Worm (Caenorhabditis elegans): Measurements from ENCODE around the gene grl-6.

Gene grl-6

DNA sequence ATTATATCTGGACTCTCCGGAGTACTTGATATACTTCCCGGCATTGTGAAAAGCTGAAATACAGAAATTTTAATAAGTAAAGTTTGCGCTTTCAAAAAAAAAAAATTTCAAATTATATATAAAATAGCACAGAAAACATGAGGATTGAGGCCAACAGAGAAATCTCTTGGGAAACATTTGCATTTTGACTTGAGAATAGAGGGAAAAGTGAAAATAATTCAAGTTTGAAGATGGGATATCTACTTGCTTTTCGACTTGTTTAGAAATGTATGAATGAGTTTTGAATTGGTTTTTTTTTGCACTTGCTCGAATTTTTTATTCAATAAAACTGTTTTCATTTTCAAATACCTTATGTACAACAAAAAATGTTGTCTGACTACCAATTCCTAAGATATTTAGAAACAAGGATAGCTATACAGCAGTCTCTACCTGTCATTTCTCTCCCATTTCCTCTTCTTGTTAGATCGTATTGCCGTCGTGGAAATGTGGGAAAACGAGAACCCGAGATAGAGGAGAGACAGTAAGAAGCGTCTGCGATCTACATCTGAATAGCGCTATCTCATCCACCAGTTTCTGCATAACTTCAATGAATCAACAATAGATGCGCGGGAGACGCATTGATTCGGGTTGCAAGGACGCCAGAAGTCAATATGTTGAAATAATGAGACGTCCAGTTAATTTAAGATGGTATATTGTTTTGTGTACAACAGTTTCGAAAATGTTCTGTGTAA lies 34.2 kb downstream of the grl-6 start, which contains the start of gene T22E5.6:
TSS of gene T22E5.6 (minus strand) at position 51 of the 731 bp plus-strand sequence.
- no peak for TF ChIP-seq him-1 (tag; optimal IDR thresholded peaks at IDR 0.05)
- TF ChIP-seq W03F9.2 (tag; optimal IDR thresholded peaks at IDR 0.05): no peak
- TF ChIP-seq dao-5 (tag; optimal IDR thresholded peaks at IDR 0.05): no peak

DNA sequence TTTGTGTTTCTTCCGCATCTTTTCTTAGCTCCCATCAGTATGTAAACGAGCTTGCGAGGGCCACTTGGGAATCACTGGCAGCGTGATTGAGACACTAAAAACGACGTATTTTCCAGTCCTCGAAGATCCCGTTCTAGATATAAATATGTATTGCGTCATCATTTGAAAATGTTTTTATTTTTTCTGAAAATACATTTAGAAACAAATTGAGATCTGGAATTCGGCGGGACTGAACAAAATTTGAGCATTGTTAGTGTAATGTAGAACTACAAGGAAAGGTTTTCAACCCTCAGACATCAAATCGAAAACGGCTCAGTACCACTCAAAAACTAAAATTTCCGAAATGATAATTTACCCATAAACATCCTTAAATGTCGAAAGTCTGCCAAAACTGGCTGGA lies 37.2 kb downstream of the grl-6 start:
- TF ChIP-seq W03F9.2 (tag; optimal IDR thresholded peaks at IDR 0.05): no peak
- no peak for TF ChIP-seq him-1 (tag; optimal IDR thresholded peaks at IDR 0.05)
- TF ChIP-seq dao-5 (tag; optimal IDR thresholded peaks at IDR 0.05): no peak

DNA sequence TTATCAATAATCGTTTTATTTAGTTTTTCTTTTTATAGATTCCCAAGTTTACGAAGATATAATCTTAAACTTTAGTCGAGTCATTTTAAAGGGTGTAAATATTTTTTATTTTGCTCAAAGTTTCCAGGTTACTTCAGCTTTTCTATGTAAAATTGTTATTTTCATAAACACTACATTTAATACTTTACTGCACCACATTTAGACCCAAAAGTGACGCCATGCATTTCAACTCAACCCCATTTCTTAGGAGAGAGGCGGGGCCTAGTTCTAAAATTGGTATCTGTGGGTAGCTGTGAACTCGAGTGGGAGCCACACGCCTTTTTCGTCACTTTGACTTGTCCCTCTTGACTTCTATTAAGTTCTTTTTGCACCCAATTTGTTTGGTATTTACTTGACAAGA lies 38.2 kb downstream of the grl-6 start, which contains the start of gene T22E5.1:
TSS of gene T22E5.1 (plus strand) at position 301 of the 400 bp plus-strand sequence.
- TF ChIP-seq him-1 (tag; optimal IDR thresholded peaks at IDR 0.05) (no peak), W03F9.2 (tag; optimal IDR thresholded peaks at IDR 0.05) (no peak), dao-5 (tag; optimal IDR thresholded peaks at IDR 0.05) (no peak)

DNA sequence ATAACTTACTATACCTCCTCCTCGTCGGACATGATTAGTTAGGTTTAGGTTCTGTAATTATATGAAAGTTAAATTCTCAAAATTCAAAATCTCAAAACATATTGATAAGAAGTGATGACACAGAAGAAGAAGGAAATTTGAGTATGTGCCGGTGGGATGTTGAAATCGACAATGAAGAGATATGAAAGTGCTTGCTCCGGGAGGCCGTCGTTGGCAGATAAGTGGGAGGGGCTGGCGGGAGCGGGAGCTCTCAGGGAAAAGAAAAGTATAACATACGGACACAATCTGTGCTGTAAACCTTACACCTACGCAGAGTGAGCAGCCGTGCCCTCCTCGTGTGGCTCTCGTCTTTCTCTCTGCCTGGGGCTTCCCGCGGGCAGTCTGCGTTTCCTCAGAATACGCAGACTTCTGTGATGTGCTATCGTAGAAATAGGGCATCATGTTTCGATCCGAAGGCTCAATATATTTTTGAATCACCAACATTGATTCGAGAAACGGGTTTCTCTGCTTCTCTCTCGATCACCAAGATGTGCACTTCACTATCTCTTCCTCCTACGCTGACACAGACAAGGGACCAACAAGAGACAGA lies 40.5 kb downstream of the grl-6 start, which contains the start of gene mup-2:
TSS of gene mup-2 (minus strand) at position 51 of the 589 bp plus-strand sequence.
- TF ChIP-seq W03F9.2 (tag; optimal IDR thresholded peaks at IDR 0.05) (no peak), dao-5 (tag; optimal IDR thresholded peaks at IDR 0.05) (no peak), him-1 (tag; optimal IDR thresholded peaks at IDR 0.05) (no peak)

DNA sequence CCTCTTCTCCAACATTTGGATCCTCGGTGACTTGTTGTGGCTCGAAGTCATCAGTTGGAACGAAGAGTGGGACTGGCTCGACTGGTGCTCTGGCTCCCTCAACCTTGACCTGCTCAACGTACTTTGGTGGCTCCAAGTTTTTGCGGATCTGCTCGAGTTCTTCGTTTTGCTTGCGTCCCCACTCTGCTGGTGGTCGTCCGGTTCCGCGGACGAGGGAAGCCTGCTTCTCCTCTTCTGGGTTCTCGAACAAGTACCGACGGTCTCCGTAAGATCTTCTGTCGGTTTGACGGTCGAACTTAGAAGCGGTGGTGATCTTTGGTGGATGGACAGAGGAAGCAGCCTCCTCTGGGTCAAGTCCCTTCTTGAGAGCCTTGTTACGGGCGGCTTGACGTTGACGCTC lies 42.0 kb downstream of the grl-6 start:
- no peak for TF ChIP-seq dao-5 (tag; optimal IDR thresholded peaks at IDR 0.05)
- no peak for TF ChIP-seq W03F9.2 (tag; optimal IDR thresholded peaks at IDR 0.05)
- no peak for TF ChIP-seq him-1 (tag; optimal IDR thresholded peaks at IDR 0.05)

DNA sequence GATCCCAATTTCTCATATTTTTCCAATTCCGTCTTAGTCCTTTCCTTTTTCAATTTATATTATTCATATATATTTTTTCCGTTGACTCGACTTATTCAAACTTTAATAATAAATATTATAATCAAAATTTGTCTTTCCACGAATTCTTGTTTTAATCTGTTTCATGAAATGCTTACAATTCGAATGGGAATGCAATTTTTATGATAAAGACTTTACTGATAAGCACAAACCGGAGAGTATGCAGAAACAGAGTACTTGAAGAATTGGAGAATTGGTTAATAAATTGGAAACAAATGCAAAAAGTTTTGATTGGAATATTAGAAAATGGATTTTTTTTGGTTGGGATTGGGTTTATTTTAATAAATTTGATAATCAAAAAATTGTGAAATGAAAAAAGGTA lies 42.5 kb downstream of the grl-6 start:
- TF ChIP-seq him-1 (tag; optimal IDR thresholded peaks at IDR 0.05): no peak
- TF ChIP-seq dao-5 (tag; optimal IDR thresholded peaks at IDR 0.05): no peak
- no peak for TF ChIP-seq W03F9.2 (tag; optimal IDR thresholded peaks at IDR 0.05)

DNA sequence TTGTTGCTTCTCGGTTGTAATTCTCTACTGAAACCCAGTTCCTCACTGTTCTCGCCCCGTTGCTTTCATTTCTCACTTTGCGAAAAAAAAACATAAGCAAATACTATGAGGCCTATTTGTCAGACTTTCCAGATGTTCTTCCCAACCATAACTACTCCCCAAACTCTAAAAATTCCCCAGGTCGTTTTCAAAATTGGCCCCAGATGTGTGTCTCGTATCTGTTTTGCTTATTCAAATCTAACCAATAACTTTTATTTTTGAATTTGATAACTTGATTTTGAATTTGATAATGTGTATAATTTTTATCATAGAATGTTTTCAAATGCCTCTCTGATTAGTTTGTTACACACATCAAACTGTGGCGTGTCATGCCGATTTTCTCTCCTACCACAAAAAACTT lies 42.9 kb downstream of the grl-6 start:
- no peak for TF ChIP-seq dao-5 (tag; optimal IDR thresholded peaks at IDR 0.05)
- TF ChIP-seq W03F9.2 (tag; optimal IDR thresholded peaks at IDR 0.05): no peak
- no peak for TF ChIP-seq him-1 (tag; optimal IDR thresholded peaks at IDR 0.05)

DNA sequence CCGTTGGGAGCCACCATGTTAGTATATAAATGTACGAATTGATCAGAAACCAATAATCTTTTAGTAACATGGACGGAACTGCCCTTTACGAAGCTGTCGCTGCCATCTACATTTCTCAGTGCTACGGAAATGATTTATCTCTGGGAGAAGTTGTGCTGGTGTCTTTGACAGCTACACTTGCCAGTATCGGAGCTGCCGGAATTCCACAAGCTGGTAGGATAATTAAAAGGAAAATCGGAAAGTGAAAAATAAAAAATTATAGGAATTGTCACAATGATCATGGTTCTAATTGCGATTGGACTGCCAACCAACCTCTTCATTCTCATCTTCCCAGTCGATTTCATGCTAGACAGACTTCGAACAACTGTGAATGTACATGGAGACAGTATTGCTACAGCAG lies 44.8 kb downstream of the grl-6 start:
- TF ChIP-seq him-1 (tag; optimal IDR thresholded peaks at IDR 0.05) (no peak), dao-5 (tag; optimal IDR thresholded peaks at IDR 0.05) (no peak), W03F9.2 (tag; optimal IDR thresholded peaks at IDR 0.05) (no peak)

DNA sequence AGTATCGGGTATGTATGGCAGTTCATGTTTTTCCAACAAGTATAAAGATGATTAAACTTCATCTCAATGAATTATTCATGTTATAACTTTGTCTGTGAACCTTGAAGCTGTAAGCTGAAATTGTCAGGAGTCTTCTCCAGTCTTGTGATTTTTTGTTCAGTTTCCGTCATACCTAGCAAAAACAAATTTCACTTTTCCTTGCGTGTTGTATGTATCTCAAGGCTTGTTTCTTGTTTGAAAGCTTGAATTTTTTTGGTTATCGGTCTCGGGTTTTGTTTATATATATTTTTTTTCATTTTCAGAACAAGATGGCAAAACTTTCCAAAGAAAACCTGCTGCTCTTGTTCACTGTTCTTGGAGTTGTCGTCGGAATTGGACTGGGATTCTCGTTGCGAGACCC lies 47.6 kb downstream of the grl-6 start, which contains the start of gene glt-4:
TSS of gene glt-4 (plus strand) at position 301 of the 400 bp plus-strand sequence.
- TF ChIP-seq W03F9.2 (tag; optimal IDR thresholded peaks at IDR 0.05): no peak

All from whole organism, L4/young adult.